Fruit fly (Drosophila melanogaster): Measurements from ENCODE around the gene CG7632.

DNA sequence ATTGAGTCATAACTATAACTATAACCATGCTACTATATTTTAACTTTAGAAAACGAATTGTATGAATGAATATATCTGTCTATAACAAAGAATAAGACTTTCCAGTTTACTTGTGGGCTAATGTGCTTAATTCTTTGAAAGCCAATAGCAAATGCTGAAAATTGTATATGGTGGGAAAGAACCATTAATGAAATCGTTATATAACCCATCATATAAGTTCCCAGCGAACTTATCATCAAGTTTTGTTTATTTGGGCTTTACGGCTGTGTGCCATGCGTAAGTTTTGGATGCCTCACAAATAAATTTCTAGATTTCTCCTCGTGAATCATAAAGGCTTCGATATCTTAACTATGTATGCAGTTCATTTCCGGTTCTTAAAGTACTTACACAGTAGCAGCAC lies 20.7 kb upstream of the CG7632 start:
- TF ChIP-seq Dad (GFP tag; optimal IDR thresholded peaks at IDR 0.05), result no peak
- no peak for TF ChIP-seq CG32767 (GFP tag; IDR thresholded peaks at IDR 0.05)
- TF ChIP-seq HLH54F (GFP tag; optimal IDR thresholded peaks at IDR 0.05), result no peak
- no peak for TF ChIP-seq D19A (tag; optimal IDR thresholded peaks at IDR 0.05)
- TF ChIP-seq nerfin-2 (GFP tag; IDR thresholded peaks at IDR 0.05; ENCODE audit: partially characterized antibody), result no peak
- no peak for TF ChIP-seq CG33213 (GFP tag; optimal IDR thresholded peaks at IDR 0.05)
- no peak for TF ChIP-seq Antp (GFP tag; optimal IDR thresholded peaks at IDR 0.05)
- TF ChIP-seq ase (GFP tag; IDR thresholded peaks at IDR 0.05), result no peak
